Fruit fly (Drosophila melanogaster) whole organism, pupa: ENCODE measurements around the gene CG31213.

Experiments used
- CG12605 ChIP-seq: fragments of 200-800 bp; sonication (Bioruptor generic); IDR thresholded peaks from 2 replicates; pipeline ENCODE4 v1.3.6; 2022; ENCODE audit warnings: missing biosample characterization, missing genetic modification characterization
- CG13204 ChIP-seq: fragments of 200-800 bp; sonication (Bioruptor generic); optimal IDR thresholded peaks from 2 replicates; lab custom pipeline; 2018; ENCODE audit warnings: missing biosample characterization, mild to moderate bottlenecking, missing genetic modification characterization, moderate library complexity
- CG14655 ChIP-seq: fragments of 200-800 bp; sonication (Bioruptor generic); optimal IDR thresholded peaks from 3 replicates; lab custom pipeline; 2017; ENCODE audit warnings: mild to moderate bottlenecking, missing biosample characterization, missing genetic modification reagents, missing genetic modification characterization
- CG17806 ChIP-seq: fragments of 200-800 bp; sonication (Bioruptor generic); optimal IDR thresholded peaks from 2 replicates; lab custom pipeline; 2018; ENCODE audit warnings: missing biosample characterization, mild to moderate bottlenecking, missing genetic modification characterization, moderate library complexity
- CG8159 ChIP-seq: fragments of 200-800 bp; sonication (Bioruptor generic); optimal IDR thresholded peaks from 3 replicates; lab custom pipeline; 2018; ENCODE audit warnings: missing biosample characterization, mild to moderate bottlenecking, missing genetic modification characterization, moderate library complexity
- CG9948 ChIP-seq: fragments of 200-800 bp; sonication (Bioruptor generic); optimal IDR thresholded peaks from 2 replicates; lab custom pipeline; 2018; ENCODE audit warnings: missing biosample characterization, mild to moderate bottlenecking, missing genetic modification characterization, moderate library complexity
- Pif1A ChIP-seq: fragments of 200-800 bp; sonication (Bioruptor generic); optimal IDR thresholded peaks from 3 replicates; lab custom pipeline; 2016; ENCODE audit warnings: missing biosample characterization, missing genetic modification characterization
- Pif1B ChIP-seq: fragments of 200-800 bp; sonication (Bioruptor generic); optimal IDR thresholded peaks from 3 replicates; lab custom pipeline; 2016; ENCODE audit warnings: missing biosample characterization, missing genetic modification characterization
- gl ChIP-seq: fragments of 200-800 bp; sonication (Bioruptor generic); optimal IDR thresholded peaks from 2 replicates; lab custom pipeline; 2018; ENCODE audit warnings: missing biosample characterization, mild to moderate bottlenecking, missing genetic modification characterization
- rn ChIP-seq: fragments of 200-800 bp; sonication (Bioruptor generic); IDR thresholded peaks from 2 replicates; pipeline ENCODE4 v1.3.6; 2022; ENCODE audit warnings: missing biosample characterization, missing genetic modification characterization

- TF ChIP-seq CG14655 (GFP tag; lab: Kevin White, UChicago) (no peak), CG12605 (no peak), CG13204 (GFP tag; lab: Kevin White, UChicago) (no peak), CG8159 (tag; lab: Kevin White, UChicago) (no peak), gl (tag; lab: Kevin White, UChicago) (no peak), Pif1A (GFP tag; lab: Kevin White, UChicago) (no peak), rn (GFP tag; lab: Robert Waterston, UW) (no peak), Pif1B (GFP tag; lab: Kevin White, UChicago) (no peak), CG9948 (no peak), CG17806 (no peak)
Measured at dm6 chr3R:19948143-19948542, 24.6 kb upstream of the CG31213 start, which contains the start of gene CG4783.
